Worm (Caenorhabditis elegans) whole organism, L1 larva: ENCODE results near the gene Y43E12A.2.

ENCODE experiments used
- C16A3.4 ChIP-seq: fragments of 150-350 bp; optimal IDR thresholded peaks from 2 replicates; lab custom pipeline; 2014; ENCODE audit warnings: missing biosample characterization, missing genetic modification characterization
- C34B4.2 ChIP-seq: sonication (generic microtip); optimal IDR thresholded peaks from 2 replicates; lab custom pipeline; 2017; ENCODE audit warnings: mild to moderate bottlenecking, missing genetic modification characterization, missing compliant biosample characterization
- aha-1 ChIP-seq: fragments of 150-350 bp; optimal IDR thresholded peaks from 2 replicates; lab custom pipeline; 2014; ENCODE audit warnings: missing biosample characterization, missing genetic modification characterization
- alr-1 ChIP-seq: fragments of 200-800 bp; sonication (Bioruptor generic); optimal IDR thresholded peaks from 2 replicates; lab custom pipeline; 2018; ENCODE audit warnings: borderline replicate concordance, mild to moderate bottlenecking, missing genetic modification characterization, missing compliant biosample characterization
- aly-2 ChIP-seq: fragments of 150-350 bp; optimal IDR thresholded peaks from 2 replicates; lab custom pipeline; 2014; ENCODE audit warnings: missing biosample characterization, missing genetic modification characterization
- blmp-1 ChIP-seq: fragments of 150-350 bp; optimal IDR thresholded peaks from 2 replicates; lab custom pipeline; 2014; ENCODE audit warnings: missing biosample characterization, missing genetic modification characterization
- ceh-8 ChIP-seq: fragments of 200-800 bp; sonication (Bioruptor generic); optimal IDR thresholded peaks from 2 replicates; lab custom pipeline; 2018; ENCODE audit warnings: mild to moderate bottlenecking, missing genetic modification characterization, moderate library complexity, missing compliant biosample characterization
- ceh-88 ChIP-seq: fragments of 200-800 bp; sonication (Bioruptor generic); IDR thresholded peaks from 2 replicates; pipeline ENCODE4 v1.3.6; 2022; ENCODE audit warnings: missing genetic modification characterization, missing compliant biosample characterization
- ces-1 ChIP-seq: fragments of 150-350 bp; optimal IDR thresholded peaks from 2 replicates; lab custom pipeline; 2014; ENCODE audit warnings: missing biosample characterization, missing genetic modification reagents, missing genetic modification characterization
- dsc-1 ChIP-seq: sonication (generic microtip); optimal IDR thresholded peaks from 2 replicates; lab custom pipeline; 2016; ENCODE audit warnings: mild to moderate bottlenecking, missing genetic modification characterization, missing compliant biosample characterization
- efl-1 ChIP-seq, 4 experiments: fragments of 150-350 bp; optimal IDR thresholded peaks in 3 of 4; peaks in 1 of 4; 1 replicate in 1 of 4; 2 replicates in 3 of 4; lab custom pipeline; 2014; ENCODE audit warnings: missing biosample characterization in 2 of 4, missing genetic modification characterization in 2 of 4, missing genetic modification reagents in 2 of 4
- efl-3 ChIP-seq: fragments of 200-800 bp; sonication (Bioruptor generic); optimal IDR thresholded peaks from 2 replicates; lab custom pipeline; 2018; ENCODE audit warnings: mild to moderate bottlenecking, missing genetic modification characterization, missing compliant biosample characterization
- elt-2 ChIP-seq: sonication (generic microtip); optimal IDR thresholded peaks from 2 replicates; lab custom pipeline; 2016; ENCODE audit warnings: missing genetic modification characterization, mild to moderate bottlenecking, inconsistent platforms, missing compliant biosample characterization, missing genetic modification reagents
- fkh-8 ChIP-seq: sonication (generic microtip); optimal IDR thresholded peaks from 2 replicates; lab custom pipeline; 2016; ENCODE audit warnings: mild to moderate bottlenecking, missing genetic modification characterization, missing compliant biosample characterization
- hlh-17 ChIP-seq: fragments of 200-800 bp; sonication (Bioruptor generic); optimal IDR thresholded peaks from 2 replicates; lab custom pipeline; 2018; ENCODE audit warnings: missing genetic modification characterization, mild to moderate bottlenecking, missing compliant biosample characterization, moderate library complexity, borderline replicate concordance
- hlh-4 ChIP-seq: sonication (generic microtip); optimal IDR thresholded peaks from 2 replicates; lab custom pipeline; 2016; ENCODE audit warnings: mild to moderate bottlenecking, missing genetic modification characterization, missing compliant biosample characterization
- lin-14 ChIP-seq: fragments of 200-800 bp; sonication (Bioruptor generic); optimal IDR thresholded peaks from 2 replicates; lab custom pipeline; 2018; ENCODE audit warnings: mild to moderate bottlenecking, missing genetic modification characterization, moderate library complexity, missing compliant biosample characterization
- lin-15B ChIP-seq: fragments of 150-350 bp; sonication (generic microtip); optimal IDR thresholded peaks from 3 replicates; lab custom pipeline; 2014; ENCODE audit warnings: missing biosample characterization, missing genetic modification characterization
- lin-35 ChIP-seq, 2 experiments: fragments of 150-350 bp; optimal IDR thresholded peaks; 2 replicates each; lab custom pipeline; 2014; ENCODE audit warnings: missing biosample characterization in 2 of 2, missing genetic modification characterization in 2 of 2, missing genetic modification reagents in 2 of 2
- lin-39 ChIP-seq: fragments of 150-350 bp; optimal IDR thresholded peaks from 2 replicates; lab custom pipeline; 2014; ENCODE audit warnings: missing biosample characterization, missing genetic modification reagents, missing genetic modification characterization
- lir-3 ChIP-seq: sonication (generic microtip); optimal IDR thresholded peaks from 2 replicates; lab custom pipeline; 2016; ENCODE audit warnings: mild to moderate bottlenecking, missing genetic modification characterization, moderate library complexity, missing compliant biosample characterization; ENCODE audit not compliant: poor library complexity
- lsy-2 ChIP-seq, 2 experiments: fragments of 150-350 bp; optimal IDR thresholded peaks; 2 replicates each; lab custom pipeline; 2014; ENCODE audit warnings: missing biosample characterization in 2 of 2, missing genetic modification characterization in 2 of 2
- mep-1 ChIP-seq: fragments of 150-350 bp; optimal IDR thresholded peaks from 2 replicates; lab custom pipeline; 2014; ENCODE audit warnings: missing biosample characterization, missing genetic modification characterization
- nhr-11 ChIP-seq: fragments of 150-350 bp; optimal IDR thresholded peaks from 2 replicates; lab custom pipeline; 2014; ENCODE audit warnings: missing biosample characterization, missing genetic modification characterization
- nhr-12 ChIP-seq: sonication (generic microtip); optimal IDR thresholded peaks from 2 replicates; lab custom pipeline; 2017; ENCODE audit warnings: missing biosample characterization, missing genetic modification characterization
- nhr-20 ChIP-seq: sonication (generic microtip); optimal IDR thresholded peaks from 2 replicates; lab custom pipeline; 2016; ENCODE audit warnings: mild to moderate bottlenecking, missing genetic modification characterization, missing compliant biosample characterization
- nhr-237 ChIP-seq: fragments of 150-350 bp; optimal IDR thresholded peaks from 2 replicates; lab custom pipeline; 2014; ENCODE audit warnings: missing biosample characterization, missing genetic modification characterization
- nhr-28 ChIP-seq: fragments of 150-350 bp; optimal IDR thresholded peaks from 2 replicates; lab custom pipeline; 2014; ENCODE audit warnings: missing biosample characterization, missing genetic modification characterization
- nhr-47 ChIP-seq: sonication (generic microtip); optimal IDR thresholded peaks from 2 replicates; lab custom pipeline; 2016; ENCODE audit warnings: mild to moderate bottlenecking, missing genetic modification characterization, moderate library complexity, missing compliant biosample characterization
- nhr-71 ChIP-seq: sonication (generic microtip); optimal IDR thresholded peaks from 2 replicates; lab custom pipeline; 2016; ENCODE audit warnings: mild to moderate bottlenecking, missing genetic modification characterization, moderate library complexity, missing compliant biosample characterization
- nhr-77 ChIP-seq: fragments of 150-350 bp; optimal IDR thresholded peaks from 2 replicates; lab custom pipeline; 2014; ENCODE audit warnings: missing biosample characterization, missing genetic modification characterization
- nhr-84 ChIP-seq: sonication (generic microtip); optimal IDR thresholded peaks from 2 replicates; lab custom pipeline; 2017; ENCODE audit warnings: missing biosample characterization, missing genetic modification characterization
- nhr-85 ChIP-seq: sonication (generic microtip); peaks from one replicate; lab custom pipeline; 2016; ENCODE audit warnings: missing genetic modification characterization, inconsistent platforms, missing compliant biosample characterization
- pax-3 ChIP-seq: fragments of 200-800 bp; sonication (Bioruptor generic); optimal IDR thresholded peaks from 2 replicates; lab custom pipeline; 2018; ENCODE audit warnings: mild to moderate bottlenecking, missing genetic modification characterization, moderate library complexity, missing compliant biosample characterization
- skn-1 ChIP-seq: fragments of 150-350 bp; optimal IDR thresholded peaks from 2 replicates; lab custom pipeline; 2014; ENCODE audit warnings: missing biosample characterization, missing genetic modification characterization
- snpc-4 ChIP-seq: fragments of 150-350 bp; optimal IDR thresholded peaks from 2 replicates; lab custom pipeline; 2014; ENCODE audit warnings: missing biosample characterization, missing genetic modification characterization
- sox-4 ChIP-seq: sonication (generic microtip); optimal IDR thresholded peaks from 2 replicates; lab custom pipeline; 2016; ENCODE audit warnings: missing genetic modification characterization, missing compliant biosample characterization
- sptf-1 ChIP-seq: fragments of 150-350 bp; optimal IDR thresholded peaks from 2 replicates; lab custom pipeline; 2014; ENCODE audit warnings: missing biosample characterization, missing genetic modification characterization
- tbx-2 ChIP-seq: sonication (generic microtip); optimal IDR thresholded peaks from 2 replicates; lab custom pipeline; 2016; ENCODE audit warnings: missing genetic modification characterization, missing compliant biosample characterization
- tlp-1 ChIP-seq: fragments of 150-350 bp; optimal IDR thresholded peaks from 2 replicates; lab custom pipeline; 2014; ENCODE audit warnings: missing biosample characterization, missing genetic modification characterization
- unc-130 ChIP-seq: fragments of 150-350 bp; optimal IDR thresholded peaks from 2 replicates; lab custom pipeline; 2017; ENCODE audit warnings: missing biosample characterization, missing genetic modification characterization, inconsistent platforms
- unc-98 ChIP-seq: fragments of 200-800 bp; sonication (Bioruptor generic); IDR thresholded peaks from 2 replicates; pipeline ENCODE4 v1.3.6; 2022; ENCODE audit warnings: missing genetic modification characterization, missing compliant biosample characterization
- vab-15 ChIP-seq: sonication (generic microtip); optimal IDR thresholded peaks from 2 replicates; lab custom pipeline; 2017; ENCODE audit warnings: missing genotype, mild to moderate bottlenecking, missing genetic modification characterization, missing compliant biosample characterization
- xbp-1 ChIP-seq: sonication (generic microtip); optimal IDR thresholded peaks from 2 replicates; lab custom pipeline; 2016; ENCODE audit warnings: missing genetic modification characterization, missing compliant biosample characterization
- zag-1 ChIP-seq: fragments of 150-350 bp; optimal IDR thresholded peaks from 2 replicates; lab custom pipeline; 2014; ENCODE audit warnings: missing biosample characterization, missing genetic modification characterization
- ztf-11 ChIP-seq, 2 experiments: sonication (generic microtip); optimal IDR thresholded peaks; 2 replicates each; lab custom pipeline; 2016 to 2017; ENCODE audit warnings: missing genetic modification characterization in 2 of 2, missing biosample characterization in 1 of 2, missing compliant biosample characterization in 1 of 2
- ztf-4 ChIP-seq: fragments of 150-350 bp; optimal IDR thresholded peaks from 2 replicates; lab custom pipeline; 2014; ENCODE audit warnings: missing biosample characterization, missing genetic modification characterization

Y43E12A.2 gene

ce11 chrIV:10970333-10970732 lies 11.5 kb upstream of the Y43E12A.2 start:
- peak; percentile 5 for TF ChIP-seq nhr-20 (tag; lab: Kevin White, UChicago)
- TF ChIP-seq nhr-84 (tag; lab: Kevin White, UChicago), result no peak
- TF ChIP-seq nhr-11 (tag; lab: Kevin White, UChicago), result no peak
- TF ChIP-seq ceh-88 (GFP tag; lab: Robert Waterston, UW), result no peak
- peak; percentile 85 for TF ChIP-seq elt-2 (tag; lab: Kevin White, UChicago)
- TF ChIP-seq lin-35 (GFP tag; optimal IDR thresholded peaks at IDR 0.05; lab: Kevin White, UChicago), result peak in 1 of 2 experiments; percentile 45
- peak; percentile 8 for TF ChIP-seq blmp-1
- no peak for TF ChIP-seq efl-1 (optimal IDR thresholded peaks at IDR 0.05; lab: Kevin White, UChicago)
- TF ChIP-seq efl-1 (GFP tag; optimal IDR thresholded peaks at IDR 0.05 in 1 of 2; lab: Kevin White, UChicago), result peak in 1 of 2 experiments; percentile 83
- TF ChIP-seq nhr-71 (tag; lab: Kevin White, UChicago), result peak; percentile 0
- TF ChIP-seq, all 84 proteins: peak for 6

- TF ChIP-seq hlh-4 (no peak), ces-1 (GFP tag; lab: Kevin White, UChicago) (no peak), hlh-17 (no peak), nhr-28 (tag; lab: Kevin White, UChicago) (no peak), unc-130 (tag; lab: Kevin White, UChicago) (no peak), tlp-1 (tag; lab: Kevin White, UChicago) (no peak), nhr-47 (tag; lab: Kevin White, UChicago) (no peak), fkh-8 (tag; lab: Kevin White, UChicago) (no peak), nhr-85 (tag; lab: Kevin White, UChicago) (no peak), nhr-237 (no peak), xbp-1 (tag; lab: Kevin White, UChicago) (no peak), tbx-2 (tag; lab: Kevin White, UChicago) (no peak), alr-1 (tag; lab: Kevin White, UChicago) (no peak), zag-1 (tag; lab: Kevin White, UChicago) (no peak)
Measured at ce11 chrIV:10970767-10971166, 11.1 kb upstream of the Y43E12A.2 start.

- TF ChIP-seq aha-1 (tag; lab: Kevin White, UChicago) (no peak), mep-1 (tag; lab: Kevin White, UChicago) (peak; percentile 2), sptf-1 (tag; lab: Kevin White, UChicago) (no peak), dsc-1 (tag; lab: Kevin White, UChicago) (no peak), lin-35 (GFP tag; optimal IDR thresholded peaks at IDR 0.05; lab: Kevin White, UChicago) (peak; percentile 12 to 53), nhr-47 (tag; lab: Kevin White, UChicago) (peak; percentile 34), vab-15 (tag; lab: Kevin White, UChicago) (no peak), ztf-4 (tag; lab: Kevin White, UChicago) (no peak), lsy-2 (tag; optimal IDR thresholded peaks at IDR 0.05; lab: Kevin White, UChicago) (peak; percentile 27 to 36), tbx-2 (tag; lab: Kevin White, UChicago) (peak; percentile 44), C16A3.4 (tag; lab: Kevin White, UChicago) (peak; percentile 14), nhr-71 (tag; lab: Kevin White, UChicago) (peak; percentile 64), hlh-17 (no peak), C34B4.2 (tag; lab: Kevin White, UChicago) (no peak), skn-1 (tag; lab: Kevin White, UChicago) (no peak), xbp-1 (tag; lab: Kevin White, UChicago) (no peak), lin-14 (GFP tag; lab: Kevin White, UChicago) (peak; percentile 90), lin-39 (tag; lab: Kevin White, UChicago) (no peak), ceh-8 (GFP tag; lab: Kevin White, UChicago) (no peak), snpc-4 (no peak), nhr-77 (tag; lab: Kevin White, UChicago) (no peak), hlh-4 (no peak), sox-4 (tag; lab: Kevin White, UChicago) (no peak), nhr-20 (tag; lab: Kevin White, UChicago) (peak; percentile 82), nhr-85 (tag; lab: Kevin White, UChicago) (peak; percentile 98), lin-15B (tag; lab: Kevin White, UChicago) (no peak), unc-130 (tag; lab: Kevin White, UChicago) (no peak), nhr-12 (no peak), tlp-1 (tag; lab: Kevin White, UChicago) (no peak), efl-3 (no peak), nhr-237 (no peak), unc-98 (GFP tag; lab: Robert Waterston, UW) (no peak), aly-2 (tag; lab: Kevin White, UChicago) (no peak), ztf-11 (tag; optimal IDR thresholded peaks at IDR 0.05; lab: Kevin White, UChicago) (no peak), lir-3 (tag; lab: Kevin White, UChicago) (no peak), pax-3 (no peak)
Measured at ce11 chrIV:10971636-10972199, 10.1 kb upstream of the Y43E12A.2 start.
